Fruit fly (Drosophila melanogaster) whole organism, embryonic: ENCODE results near the gene Sas-4.

Source experiments
- Bdp1 ChIP-seq: fragments of 200-800 bp; sonication (Bioruptor generic); optimal IDR thresholded peaks from 3 replicates; lab custom pipeline; 2016; ENCODE audit warnings: missing biosample characterization, missing genetic modification characterization
- CG10431 ChIP-seq: fragments of 200-800 bp; sonication (Bioruptor generic); optimal IDR thresholded peaks from 3 replicates; lab custom pipeline; 2018; ENCODE audit warnings: missing biosample characterization, mild to moderate bottlenecking, missing genetic modification characterization
- CG11695 ChIP-seq: fragments of 200-800 bp; sonication (Bioruptor generic); IDR thresholded peaks from 3 replicates; pipeline ENCODE4 v1.3.6; 2022; ENCODE audit warnings: missing biosample characterization, missing genetic modification characterization
- CG11696 ChIP-seq: fragments of 200-800 bp; sonication (Bioruptor generic); IDR thresholded peaks from 2 replicates; pipeline ENCODE4 v1.3.6; 2022; ENCODE audit warnings: missing biosample characterization, missing genetic modification characterization
- CG12744 ChIP-seq: fragments of 200-800 bp; sonication (Bioruptor generic); optimal IDR thresholded peaks from 2 replicates; lab custom pipeline; 2016; ENCODE audit warnings: missing biosample characterization, missing genetic modification characterization
- CG15011 ChIP-seq: fragments of 200-800 bp; sonication (Bioruptor generic); optimal IDR thresholded peaks from 3 replicates; lab custom pipeline; 2018; ENCODE audit warnings: missing biosample characterization, mild to moderate bottlenecking, missing genetic modification characterization
- CG16815 ChIP-seq: fragments of 200-800 bp; sonication (Bioruptor generic); optimal IDR thresholded peaks from 3 replicates; lab custom pipeline; 2017; ENCODE audit warnings: missing biosample characterization, mild to moderate bottlenecking, missing genetic modification characterization
- CG17361 ChIP-seq: fragments of 200-800 bp; sonication (Bioruptor generic); IDR thresholded peaks from 3 replicates; pipeline ENCODE4 v1.3.6; 2022; ENCODE audit warnings: missing biosample characterization, missing genetic modification characterization
- CG17912 ChIP-seq: fragments of 200-800 bp; sonication (Bioruptor generic); optimal IDR thresholded peaks from 2 replicates; lab custom pipeline; 2018; ENCODE audit warnings: missing biosample characterization, mild to moderate bottlenecking, missing genetic modification characterization
- CG3065 ChIP-seq: fragments of 200-800 bp; sonication (Bioruptor generic); optimal IDR thresholded peaks from 2 replicates; lab custom pipeline; 2016; ENCODE audit warnings: missing biosample characterization, missing genetic modification characterization
- CG42726 ChIP-seq: fragments of 200-800 bp; sonication (Bioruptor generic); IDR thresholded peaks from 2 replicates; pipeline ENCODE4 v1.3.6; 2022; ENCODE audit warnings: missing biosample characterization, missing genetic modification characterization; ENCODE audit not compliant: partially characterized antibody
- CG5245 ChIP-seq: fragments of 200-800 bp; sonication (Bioruptor generic); optimal IDR thresholded peaks from 3 replicates; lab custom pipeline; 2016; ENCODE audit warnings: missing biosample characterization, missing genetic modification characterization
- CG6791 ChIP-seq: fragments of 200-800 bp; sonication (Bioruptor generic); IDR thresholded peaks from 3 replicates; pipeline ENCODE4 v1.3.6; 2022; ENCODE audit warnings: missing biosample characterization, missing genetic modification characterization; ENCODE audit not compliant: partially characterized antibody
- CG9437 ChIP-seq: fragments of 200-800 bp; sonication (Bioruptor generic); optimal IDR thresholded peaks from 2 replicates; lab custom pipeline; 2018; ENCODE audit warnings: missing biosample characterization, mild to moderate bottlenecking, missing genetic modification characterization
- CG9609 ChIP-seq: fragments of 200-800 bp; sonication (Bioruptor generic); optimal IDR thresholded peaks from 3 replicates; lab custom pipeline; 2016; ENCODE audit warnings: missing biosample characterization, missing genetic modification characterization
- Dll ChIP-seq: fragments of 200-800 bp; sonication (Bioruptor generic); IDR thresholded peaks from 4 replicates; pipeline ENCODE4 v1.3.6; 2022; ENCODE audit warnings: missing biosample characterization, missing genetic modification characterization; ENCODE audit not compliant: partially characterized antibody
- E2f2 ChIP-seq: fragments of 200-800 bp; sonication (Bioruptor generic); IDR thresholded peaks from 2 replicates; pipeline ENCODE4 v1.3.6; 2022; ENCODE audit warnings: missing biosample characterization, missing genetic modification characterization
- Gug ChIP-seq: fragments of 200-800 bp; sonication (Bioruptor generic); IDR thresholded peaks from 4 replicates; pipeline ENCODE4 v1.3.6; 2022; ENCODE audit warnings: missing biosample characterization, missing genetic modification characterization
- H2.0 ChIP-seq: fragments of 200-800 bp; sonication (Bioruptor generic); IDR thresholded peaks from 2 replicates; pipeline ENCODE4 v1.3.6; 2022; ENCODE audit warnings: missing biosample characterization, missing genetic modification characterization
- HmgD ChIP-seq: fragments of 200-800 bp; sonication (Bioruptor generic); optimal IDR thresholded peaks from 3 replicates; lab custom pipeline; 2016; ENCODE audit warnings: missing biosample characterization, missing genetic modification characterization
- Hmx ChIP-seq: fragments of 200-800 bp; sonication (Bioruptor generic); optimal IDR thresholded peaks from 2 replicates; lab custom pipeline; 2016; ENCODE audit warnings: missing biosample characterization, missing genetic modification characterization
- MBD-R2 ChIP-seq: fragments of 200-800 bp; sonication (Bioruptor generic); IDR thresholded peaks from 2 replicates; pipeline ENCODE4 v1.3.6; 2022; ENCODE audit warnings: missing biosample characterization, missing genetic modification characterization
- Med ChIP-seq: fragments of 200-800 bp; sonication (Bioruptor generic); peaks from one replicate; lab custom pipeline; 2016; ENCODE audit warnings: missing biosample characterization, missing genetic modification characterization, mild to moderate bottlenecking, inconsistent platforms, moderate library complexity
- Nf-YA ChIP-seq: fragments of 200-800 bp; sonication (Bioruptor generic); IDR thresholded peaks from 2 replicates; pipeline ENCODE4 v1.3.6; 2022; ENCODE audit warnings: missing biosample characterization, missing genetic modification characterization
- Spps ChIP-seq: fragments of 200-800 bp; sonication (Bioruptor generic); optimal IDR thresholded peaks from 2 replicates; lab custom pipeline; 2018; ENCODE audit warnings: missing biosample characterization, mild to moderate bottlenecking, missing genetic modification characterization
- Stat92E ChIP-seq, 3 experiments: fragments of >200 bp in 2 of 3; fragments of 200-800 bp in 1 of 3; sonication (Bioruptor generic) in 1 of 3; optimal IDR thresholded peaks; 2 replicates each; lab custom pipeline; 2017 to 2019; ENCODE audit warnings: missing biosample characterization in 3 of 3, missing genetic modification characterization in 3 of 3, mild to moderate bottlenecking in 1 of 3, moderate library complexity in 1 of 3
- amos ChIP-seq: fragments of 200-800 bp; sonication (Bioruptor generic); IDR thresholded peaks from 2 replicates; pipeline ENCODE4 v1.3.6; 2022; ENCODE audit warnings: missing biosample characterization, missing genetic modification characterization; ENCODE audit not compliant: partially characterized antibody
- bbx ChIP-seq: fragments of 200-800 bp; sonication (Bioruptor generic); IDR thresholded peaks from 2 replicates; pipeline ENCODE4 v1.3.6; 2022; ENCODE audit warnings: missing biosample characterization, missing genetic modification characterization; ENCODE audit not compliant: partially characterized antibody
- br ChIP-seq: fragments of >200 bp; optimal IDR thresholded peaks from 2 replicates; lab custom pipeline; 2017
- cad ChIP-seq: fragments of >200 bp; optimal IDR thresholded peaks from 2 replicates; lab custom pipeline; 2017; ENCODE audit warnings: missing biosample characterization, missing genetic modification characterization
- cato ChIP-seq: fragments of 200-800 bp; sonication (Bioruptor generic); optimal IDR thresholded peaks from 2 replicates; lab custom pipeline; 2016; ENCODE audit warnings: missing biosample characterization, missing genetic modification characterization, borderline replicate concordance
- exex ChIP-seq: fragments of 200-800 bp; sonication (Bioruptor generic); optimal IDR thresholded peaks from 4 replicates; lab custom pipeline; 2018; ENCODE audit warnings: missing biosample characterization, mild to moderate bottlenecking, missing genetic modification characterization, moderate library complexity
- fd3F ChIP-seq: fragments of 200-800 bp; sonication (Bioruptor generic); optimal IDR thresholded peaks from 2 replicates; lab custom pipeline; 2018; ENCODE audit warnings: missing biosample characterization, mild to moderate bottlenecking, missing genetic modification characterization, moderate library complexity
- fd64A ChIP-seq: fragments of 200-800 bp; sonication (Bioruptor generic); optimal IDR thresholded peaks from 3 replicates; lab custom pipeline; 2018; ENCODE audit warnings: missing biosample characterization, mild to moderate bottlenecking, missing genetic modification characterization
- grn ChIP-seq: fragments of 200-800 bp; sonication (Bioruptor generic); optimal IDR thresholded peaks from 3 replicates; lab custom pipeline; 2017; ENCODE audit warnings: missing biosample characterization, missing genetic modification characterization
- gro ChIP-seq: fragments of 200-800 bp; sonication (Bioruptor generic); optimal IDR thresholded peaks from 2 replicates; lab custom pipeline; 2016; ENCODE audit warnings: missing biosample characterization, missing genetic modification characterization
- hkb ChIP-seq, 2 experiments: fragments of 200-800 bp in 1 of 2; fragments of >200 bp in 1 of 2; sonication (Bioruptor generic) in 1 of 2; IDR thresholded peaks in 1 of 2; optimal IDR thresholded peaks in 1 of 2; 2 replicates each; pipeline versions ENCODE4 v1.3.6 to Lab custom; 2017 to 2022; ENCODE audit warnings: missing biosample characterization in 1 of 2, missing genetic modification characterization in 1 of 2
- oc ChIP-seq: fragments of 200-800 bp; sonication (Bioruptor generic); optimal IDR thresholded peaks from 2 replicates; lab custom pipeline; 2018; ENCODE audit warnings: missing biosample characterization, mild to moderate bottlenecking, missing genetic modification characterization, moderate library complexity
- pho ChIP-seq: fragments of 200-800 bp; sonication (Bioruptor generic); optimal IDR thresholded peaks from 2 replicates; lab custom pipeline; 2016; ENCODE audit warnings: missing biosample characterization, missing genetic modification characterization
- pita ChIP-seq: fragments of 200-800 bp; sonication (Bioruptor generic); optimal IDR thresholded peaks from 2 replicates; lab custom pipeline; 2017; ENCODE audit warnings: missing biosample characterization, mild to moderate bottlenecking, missing genetic modification characterization
- sd ChIP-seq: fragments of 200-800 bp; sonication (Bioruptor generic); optimal IDR thresholded peaks from 3 replicates; lab custom pipeline; 2018; ENCODE audit warnings: missing biosample characterization, mild to moderate bottlenecking, missing genetic modification characterization, moderate library complexity
- shn ChIP-seq: fragments of 200-800 bp; sonication (Bioruptor generic); optimal IDR thresholded peaks from 3 replicates; lab custom pipeline; 2016; ENCODE audit warnings: missing biosample characterization, missing genetic modification characterization
- ssp ChIP-seq: fragments of 200-800 bp; sonication (Bioruptor generic); IDR thresholded peaks from 2 replicates; pipeline ENCODE4 v1.3.6; 2022; ENCODE audit warnings: missing biosample characterization, missing genetic modification characterization
- sug ChIP-seq: fragments of 200-800 bp; optimal IDR thresholded peaks from 2 replicates; lab custom pipeline; 2019; ENCODE audit warnings: missing biosample characterization, mild to moderate bottlenecking, missing genetic modification characterization, moderate library complexity
- tna ChIP-seq: fragments of 200-800 bp; sonication (Bioruptor generic); IDR thresholded peaks from 2 replicates; pipeline ENCODE4 v1.3.6; 2022; ENCODE audit warnings: missing biosample characterization, missing genetic modification characterization; ENCODE audit not compliant: partially characterized antibody
- usp ChIP-seq: fragments of >200 bp; optimal IDR thresholded peaks from 2 replicates; lab custom pipeline; 2017; ENCODE audit warnings: missing biosample characterization, missing genetic modification characterization
- zen ChIP-seq: fragments of 200-800 bp; sonication (Bioruptor generic); optimal IDR thresholded peaks from 3 replicates; lab custom pipeline; 2018; ENCODE audit warnings: missing biosample characterization, mild to moderate bottlenecking, missing genetic modification characterization, moderate library complexity

Sas-4 gene

DNA sequence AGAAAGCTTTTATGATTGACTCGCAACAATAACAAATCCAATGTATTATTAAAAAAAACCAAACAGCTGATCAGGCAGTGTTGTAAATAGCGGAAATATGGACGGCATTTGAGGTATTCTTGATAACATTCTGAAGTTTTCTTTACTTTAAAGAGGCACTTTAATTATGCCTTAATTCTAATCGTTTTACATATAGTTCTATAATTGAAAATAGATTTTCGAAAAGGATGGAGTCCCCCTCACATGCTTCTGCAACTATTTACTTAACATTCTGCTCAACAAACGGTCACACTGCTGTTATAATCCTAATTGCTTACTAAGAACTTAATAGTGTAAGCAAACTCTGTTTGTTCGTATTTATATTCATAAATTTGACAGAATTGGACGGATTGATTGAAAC is 23.2 kb upstream of the Sas-4 start, which contains the start of gene CG10068 (continued):
- peak; percentile 60 for TF ChIP-seq HmgD (GFP tag; lab: Kevin White, UChicago)
- TF ChIP-seq, all 482 proteins: peak for 418

DNA sequence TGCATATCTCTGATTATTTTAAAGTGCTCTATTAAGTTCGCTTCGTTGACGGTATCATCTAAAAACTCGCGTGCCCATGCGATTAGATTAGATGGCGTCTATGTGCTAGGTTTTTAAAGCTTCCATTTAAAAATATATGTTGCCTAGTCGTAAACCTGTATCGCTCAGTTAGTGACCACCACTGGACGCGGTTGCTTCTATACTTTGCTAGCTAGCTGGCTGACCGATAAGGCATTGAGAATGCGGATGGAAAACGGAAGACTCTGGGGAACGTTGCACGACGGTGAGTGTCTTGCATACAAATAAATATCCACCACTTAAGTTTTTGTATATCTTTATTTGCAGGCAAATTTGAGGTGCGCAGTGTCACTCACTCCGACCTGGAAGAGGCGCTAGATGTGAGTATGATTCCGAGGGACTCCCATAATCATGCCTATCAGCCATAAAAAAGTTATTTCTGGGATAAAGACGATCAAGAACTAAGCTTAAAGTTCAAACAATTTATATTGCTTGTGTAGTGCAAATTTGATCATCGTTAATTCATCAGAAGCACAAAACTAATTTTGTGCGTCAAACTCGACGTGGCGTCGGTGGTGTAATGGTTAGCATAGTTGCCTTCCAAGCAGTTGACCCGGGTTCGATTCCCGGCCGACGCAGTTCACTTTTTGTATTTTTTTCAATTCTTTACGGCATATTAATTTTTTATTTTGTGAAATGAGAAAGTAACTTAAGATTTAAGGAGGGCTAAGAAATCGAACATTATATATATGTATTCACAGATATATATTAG is 21.7 kb upstream of the Sas-4 start, which contains the start of gene CG31248:
Gene CG31248, plus strand, starts transcription at position 41 of the 790 bp plus-strand sequence.
- TF ChIP-seq br (lab: Kevin White, UChicago) (no peak), CG16815 (GFP tag; lab: Kevin White, UChicago) (no peak), CG12744 (GFP tag; lab: Kevin White, UChicago) (no peak), bbx (peak; percentile 86), exex (peak; percentile 82), H2.0 (no peak), cad (GFP tag; lab: Kevin White, UChicago) (no peak), amos (GFP tag; lab: Robert Waterston, UW) (peak; percentile 78), Med (peak; percentile 88), cato (GFP tag; lab: Kevin White, UChicago) (no peak), ssp (GFP tag; lab: Robert Waterston, UW) (no peak), fd64A (GFP tag; lab: Kevin White, UChicago) (no peak), pho (peak; percentile 3), grn (GFP tag; lab: Kevin White, UChicago) (peak; percentile 83), shn (GFP tag; lab: Kevin White, UChicago) (no peak), CG9609 (GFP tag; lab: Kevin White, UChicago) (no peak), CG10431 (GFP tag; lab: Kevin White, UChicago) (no peak), Gug (no peak), CG17361 (0 out of 3 replicates have a peak, but pooled peaks have one; percentile 9), sd (peak; percentile 69), CG17912 (GFP tag; lab: Kevin White, UChicago) (no peak), CG11696 (GFP tag; lab: Robert Waterston, UW) (no peak), Stat92E (GFP tag; optimal IDR thresholded peaks at IDR 0.05; lab: Kevin White, UChicago) (no peak), gro (GFP tag; lab: Kevin White, UChicago) (peak; percentile 42), usp (GFP tag; lab: Kevin White, UChicago) (no peak), fd3F (GFP tag; lab: Kevin White, UChicago) (no peak), Spps (tag; lab: Kevin White, UChicago) (no peak), hkb (optimal IDR thresholded peaks at IDR 0.05; lab: Kevin White, UChicago) (no peak), hkb (GFP tag; IDR thresholded peaks at IDR 0.05; lab: Robert Waterston, UW) (peak; percentile 25; the same call in 1 of the 2 replicates), Hmx (GFP tag; lab: Kevin White, UChicago) (no peak), CG9437 (GFP tag; lab: Kevin White, UChicago) (no peak), pita (GFP tag; lab: Kevin White, UChicago) (no peak), E2f2 (GFP tag; lab: Robert Waterston, UW) (0 out of 2 replicates have a peak, but pooled peaks have one; percentile 18), MBD-R2 (GFP tag; lab: Robert Waterston, UW) (peak; percentile 13; the same call in 1 of the 2 replicates), CG42726 (GFP tag; lab: Robert Waterston, UW) (peak; percentile 77), Nf-YA (no peak), CG11695 (no peak), CG15011 (GFP tag; lab: Kevin White, UChicago) (no peak), zen (no peak), tna (GFP tag; lab: Robert Waterston, UW) (peak; percentile 80), sug (tag; lab: Kevin White, UChicago) (peak; percentile 72), CG5245 (GFP tag; lab: Kevin White, UChicago) (no peak), Bdp1 (GFP tag; lab: Kevin White, UChicago) (peak; percentile 99), CG6791 (peak; percentile 83), oc (no peak), CG3065 (no peak), Dll (GFP tag; lab: Robert Waterston, UW) (peak; percentile 57; the same call in 2 of the 4 replicates)
